Worm (Caenorhabditis elegans) whole organism, late embryonic: Measurements from ENCODE around the gene Y48A5A.3.

ENCODE experiments used
- C38D4.7 ChIP-seq: fragments of 200-800 bp; sonication (Bioruptor generic); optimal IDR thresholded peaks from 2 replicates; lab custom pipeline; 2018; ENCODE audit warnings: mild to moderate bottlenecking, missing genetic modification characterization, moderate library complexity, missing compliant biosample characterization
- K02D7.2 ChIP-seq: sonication (generic microtip); optimal IDR thresholded peaks from 2 replicates; lab custom pipeline; 2017; ENCODE audit warnings: mild to moderate bottlenecking, missing genetic modification characterization, missing compliant biosample characterization
- Y22D7AL.16 ChIP-seq: sonication (generic microtip); optimal IDR thresholded peaks from 2 replicates; lab custom pipeline; 2016; ENCODE audit warnings: missing genetic modification characterization, missing compliant biosample characterization
- ahr-1 ChIP-seq: sonication (generic microtip); optimal IDR thresholded peaks from 2 replicates; lab custom pipeline; 2016; ENCODE audit warnings: missing genetic modification characterization, missing compliant biosample characterization
- ceh-18 ChIP-seq: sonication (generic microtip); optimal IDR thresholded peaks from 2 replicates; lab custom pipeline; 2016; ENCODE audit warnings: missing genetic modification characterization, missing compliant biosample characterization
- ceh-22 ChIP-seq: sonication (generic microtip); optimal IDR thresholded peaks from 2 replicates; lab custom pipeline; 2017; ENCODE audit warnings: missing biosample characterization, missing genetic modification characterization
- ceh-24 ChIP-seq: sonication (generic microtip); optimal IDR thresholded peaks from 2 replicates; lab custom pipeline; 2016; ENCODE audit warnings: mild to moderate bottlenecking, missing genetic modification characterization, missing compliant biosample characterization
- ceh-31 ChIP-seq: sonication (generic microtip); optimal IDR thresholded peaks from 2 replicates; lab custom pipeline; 2016; ENCODE audit warnings: missing genetic modification characterization, missing compliant biosample characterization
- ceh-48 ChIP-seq: sonication (generic microtip); optimal IDR thresholded peaks from 2 replicates; lab custom pipeline; 2016; ENCODE audit warnings: missing genetic modification characterization, inconsistent platforms, missing compliant biosample characterization
- ceh-6 ChIP-seq: fragments of 200-800 bp; sonication (Bioruptor generic); optimal IDR thresholded peaks from 2 replicates; lab custom pipeline; 2018; ENCODE audit warnings: mild to moderate bottlenecking, missing genetic modification characterization, missing compliant biosample characterization
- ceh-9 ChIP-seq: sonication (generic microtip); optimal IDR thresholded peaks from 2 replicates; lab custom pipeline; 2016; ENCODE audit warnings: mild to moderate bottlenecking, missing genetic modification characterization, inconsistent platforms, missing compliant biosample characterization
- elt-2 ChIP-seq: sonication (generic microtip); optimal IDR thresholded peaks from 2 replicates; lab custom pipeline; 2016; ENCODE audit warnings: missing genetic modification reagents, missing genetic modification characterization, missing compliant biosample characterization
- ets-4 ChIP-seq: sonication (generic microtip); optimal IDR thresholded peaks from 2 replicates; lab custom pipeline; 2016; ENCODE audit warnings: missing genetic modification characterization, missing compliant biosample characterization
- eyg-1 ChIP-seq: sonication (generic microtip); optimal IDR thresholded peaks from 2 replicates; lab custom pipeline; 2016; ENCODE audit warnings: missing genotype, missing genetic modification characterization, missing compliant biosample characterization
- fax-1 ChIP-seq: sonication (generic microtip); optimal IDR thresholded peaks from 2 replicates; lab custom pipeline; 2016; ENCODE audit warnings: missing genotype, missing genetic modification characterization, missing compliant biosample characterization
- fkh-10 ChIP-seq: fragments of 150-350 bp; optimal IDR thresholded peaks from 2 replicates; lab custom pipeline; 2014; ENCODE audit warnings: missing biosample characterization, missing genetic modification reagents, missing genetic modification characterization
- fkh-6 ChIP-seq: sonication (generic microtip); optimal IDR thresholded peaks from 2 replicates; lab custom pipeline; 2016; ENCODE audit warnings: missing genetic modification characterization, missing compliant biosample characterization
- gmeb-2 ChIP-seq: sonication (generic microtip); optimal IDR thresholded peaks from 2 replicates; lab custom pipeline; 2016; ENCODE audit warnings: missing genetic modification characterization, inconsistent platforms, missing compliant biosample characterization
- hlh-13 ChIP-seq: fragments of 200-800 bp; sonication (Bioruptor generic); optimal IDR thresholded peaks from 2 replicates; lab custom pipeline; 2018; ENCODE audit warnings: mild to moderate bottlenecking, missing genetic modification characterization, missing compliant biosample characterization
- hlh-15 ChIP-seq: sonication (generic microtip); optimal IDR thresholded peaks from 2 replicates; lab custom pipeline; 2016; ENCODE audit warnings: missing genetic modification characterization, missing compliant biosample characterization
- hlh-6 ChIP-seq: sonication (generic microtip); optimal IDR thresholded peaks from 2 replicates; lab custom pipeline; 2016; ENCODE audit warnings: missing genotype, missing genetic modification characterization, missing compliant biosample characterization
- hlh-8 ChIP-seq: sonication (generic microtip); optimal IDR thresholded peaks from 2 replicates; lab custom pipeline; 2016; ENCODE audit warnings: missing genotype, missing genetic modification characterization, missing compliant biosample characterization
- lim-6 ChIP-seq: sonication (generic microtip); optimal IDR thresholded peaks from 2 replicates; lab custom pipeline; 2016; ENCODE audit warnings: missing genetic modification characterization, missing compliant biosample characterization
- madf-2 ChIP-seq: sonication (generic microtip); optimal IDR thresholded peaks from 2 replicates; lab custom pipeline; 2017; ENCODE audit warnings: missing genetic modification characterization, missing compliant biosample characterization
- mec-3 ChIP-seq: sonication (generic microtip); optimal IDR thresholded peaks from 2 replicates; lab custom pipeline; 2016; ENCODE audit warnings: borderline replicate concordance, missing genetic modification characterization, missing compliant biosample characterization
- nhr-11 ChIP-seq: fragments of 150-350 bp; optimal IDR thresholded peaks from 2 replicates; lab custom pipeline; 2014; ENCODE audit warnings: missing biosample characterization, missing genetic modification characterization
- npax-4 ChIP-seq: sonication (generic microtip); optimal IDR thresholded peaks from 2 replicates; lab custom pipeline; 2016; ENCODE audit warnings: missing genetic modification characterization, missing compliant biosample characterization
- pat-9 ChIP-seq: fragments of 200-800 bp; sonication (Bioruptor generic); optimal IDR thresholded peaks from 2 replicates; lab custom pipeline; 2018; ENCODE audit warnings: mild to moderate bottlenecking, missing genetic modification characterization, moderate library complexity, missing compliant biosample characterization
- pax-1 ChIP-seq: fragments of 150-350 bp; optimal IDR thresholded peaks from 2 replicates; lab custom pipeline; 2014; ENCODE audit warnings: missing biosample characterization, missing genetic modification characterization
- pha-2 ChIP-seq: sonication (generic microtip); optimal IDR thresholded peaks from 2 replicates; lab custom pipeline; 2017; ENCODE audit warnings: mild to moderate bottlenecking, missing genetic modification characterization, missing compliant biosample characterization
- pha-4 ChIP-seq: fragments of 150-350 bp; optimal IDR thresholded peaks from 2 replicates; lab custom pipeline; 2018; ENCODE audit warnings: missing biosample characterization, missing genetic modification reagents, missing genetic modification characterization
- pqm-1 ChIP-seq: sonication (generic microtip); optimal IDR thresholded peaks from 2 replicates; lab custom pipeline; 2016; ENCODE audit warnings: missing genetic modification characterization, missing compliant biosample characterization
- pros-1 ChIP-seq: fragments of 150-350 bp; optimal IDR thresholded peaks from 2 replicates; lab custom pipeline; 2014; ENCODE audit warnings: missing biosample characterization, missing genetic modification reagents, missing genetic modification characterization
- ref-2 ChIP-seq: sonication (generic microtip); optimal IDR thresholded peaks from 2 replicates; lab custom pipeline; 2016; ENCODE audit warnings: missing genetic modification characterization, missing compliant biosample characterization
- rnt-1 ChIP-seq: sonication (generic microtip); optimal IDR thresholded peaks from 2 replicates; lab custom pipeline; 2016; ENCODE audit warnings: missing genetic modification characterization, missing compliant biosample characterization
- sdc-2 ChIP-seq: sonication (generic microtip); optimal IDR thresholded peaks from 2 replicates; lab custom pipeline; 2016; ENCODE audit warnings: missing genotype, missing genetic modification characterization, missing compliant biosample characterization
- syd-9 ChIP-seq: sonication (generic microtip); optimal IDR thresholded peaks from 2 replicates; lab custom pipeline; 2016; ENCODE audit warnings: mild to moderate bottlenecking, missing genetic modification characterization, moderate library complexity, missing compliant biosample characterization
- tbx-7 ChIP-seq: sonication (generic microtip); optimal IDR thresholded peaks from 2 replicates; lab custom pipeline; 2016; ENCODE audit warnings: missing genotype, missing genetic modification characterization, missing compliant biosample characterization
- ttx-3 ChIP-seq: sonication (generic microtip); optimal IDR thresholded peaks from 2 replicates; lab custom pipeline; 2016; ENCODE audit warnings: missing genetic modification reagents, missing genetic modification characterization, missing compliant biosample characterization
- unc-3 ChIP-seq, 2 experiments: fragments of 200-800 bp in 1 of 2; sonication (Bioruptor generic) in 1 of 2; sonication (generic microtip) in 1 of 2; conservative IDR thresholded peaks in 1 of 2; optimal IDR thresholded peaks in 1 of 2; 2 replicates each; pipeline versions ENCODE4 v1.3.6 to Lab custom; 2016 to 2022; ENCODE audit warnings: missing compliant biosample characterization in 2 of 2, missing genetic modification characterization in 2 of 2, missing genetic modification reagents in 1 of 2
- unc-42 ChIP-seq: sonication (generic microtip); optimal IDR thresholded peaks from 2 replicates; lab custom pipeline; 2016; ENCODE audit warnings: missing genotype, missing genetic modification characterization, missing compliant biosample characterization
- zip-5 ChIP-seq: sonication (generic microtip); optimal IDR thresholded peaks from 2 replicates; lab custom pipeline; 2016; ENCODE audit warnings: missing genetic modification characterization, missing compliant biosample characterization
- ztf-16 ChIP-seq: sonication (generic microtip); optimal IDR thresholded peaks from 2 replicates; lab custom pipeline; 2017; ENCODE audit warnings: missing genetic modification characterization, missing compliant biosample characterization

Y48A5A.3 gene

DNA sequence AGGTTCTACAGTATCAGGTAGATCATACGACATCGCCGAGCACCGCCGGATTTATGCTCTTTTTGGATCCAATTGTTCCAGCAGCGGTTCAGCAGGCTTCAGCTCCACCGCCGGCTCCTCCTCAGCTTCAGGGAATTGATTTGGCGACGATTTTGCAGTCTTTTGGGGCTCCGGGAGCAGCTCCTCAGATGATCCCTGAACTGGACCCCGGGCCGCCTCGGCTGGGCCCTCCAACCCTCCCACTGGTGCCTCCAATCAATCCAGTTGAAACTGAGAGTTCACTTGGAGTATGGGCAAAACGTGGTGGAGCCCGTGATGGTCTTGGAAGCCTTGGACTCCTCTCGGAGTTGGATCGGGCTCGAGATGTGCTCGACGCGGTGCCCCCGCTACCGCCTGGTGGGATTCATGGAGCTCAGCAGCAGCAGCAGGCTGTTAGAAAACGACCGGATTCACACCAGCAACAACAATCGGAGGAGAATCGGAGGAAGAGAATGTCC is 21.4 kb downstream of the Y48A5A.3 start:
- TF ChIP-seq pqm-1 (tag; lab: Kevin White, UChicago) (no peak), ttx-3 (no peak), hlh-8 (tag; lab: Kevin White, UChicago) (no peak), eyg-1 (tag; lab: Kevin White, UChicago) (no peak), ahr-1 (no peak), hlh-6 (tag; lab: Kevin White, UChicago) (no peak), ceh-31 (tag; lab: Kevin White, UChicago) (no peak), tbx-7 (tag; lab: Kevin White, UChicago) (no peak), fkh-10 (GFP tag; lab: Kevin White, UChicago) (no peak), Y22D7AL.16 (no peak), pax-1 (tag; lab: Kevin White, UChicago) (no peak)

DNA sequence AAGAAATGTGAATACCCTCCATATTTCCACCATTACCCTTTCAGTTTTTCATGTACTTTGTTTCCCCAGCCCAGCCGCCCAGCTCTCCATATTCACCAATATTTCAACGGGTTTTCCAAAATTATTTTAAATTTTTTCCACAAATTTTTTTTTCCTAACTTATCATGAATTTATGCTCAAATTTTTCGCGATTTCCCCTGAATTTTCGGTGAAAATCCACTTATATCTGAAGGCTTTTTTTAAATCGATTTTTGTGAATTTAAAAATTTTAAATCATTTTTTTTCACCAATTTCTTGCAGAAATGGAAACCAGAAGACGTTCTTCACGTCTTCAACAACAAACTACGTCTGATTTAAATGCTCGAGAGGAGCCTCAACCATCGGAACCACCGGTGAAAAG is 23.3 kb downstream of the Y48A5A.3 start, which contains the start of gene xpc-1:
Gene xpc-1 (plus strand): TSS at position 301 of the 400 bp plus-strand sequence.
- TF ChIP-seq fkh-10 (GFP tag; lab: Kevin White, UChicago) (no peak), nhr-11 (tag; lab: Kevin White, UChicago) (no peak), elt-2 (tag; lab: Kevin White, UChicago) (no peak), ref-2 (tag; lab: Kevin White, UChicago) (no peak), hlh-6 (tag; lab: Kevin White, UChicago) (no peak), pros-1 (tag; lab: Kevin White, UChicago) (no peak), sdc-2 (tag; lab: Kevin White, UChicago) (no peak), hlh-8 (tag; lab: Kevin White, UChicago) (no peak), mec-3 (tag; lab: Kevin White, UChicago) (no peak), npax-4 (no peak), gmeb-2 (tag; lab: Kevin White, UChicago) (no peak), hlh-15 (tag; lab: Kevin White, UChicago) (no peak), pqm-1 (tag; lab: Kevin White, UChicago) (no peak), unc-42 (tag; lab: Kevin White, UChicago) (no peak), fkh-6 (no peak), syd-9 (no peak), tbx-7 (tag; lab: Kevin White, UChicago) (no peak), ceh-31 (tag; lab: Kevin White, UChicago) (no peak)

DNA sequence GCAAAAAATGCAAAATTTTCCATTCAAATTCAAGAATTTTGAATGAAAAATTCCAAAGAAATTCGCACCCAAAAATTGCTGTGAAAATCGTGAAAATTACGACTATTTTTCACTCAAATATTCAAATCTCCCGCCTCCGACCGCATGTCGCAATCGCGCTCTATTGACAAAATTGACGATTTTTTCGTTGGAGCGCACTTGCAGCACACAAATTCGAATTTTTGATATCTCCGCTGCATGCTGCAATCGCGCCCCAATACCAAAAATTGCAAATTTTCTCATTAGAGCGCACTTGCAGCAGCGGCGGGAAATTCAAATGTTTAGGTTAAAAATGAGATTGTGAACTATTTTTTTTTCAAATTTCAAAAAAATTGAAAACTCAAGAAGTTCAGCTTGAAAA is 28.2 kb downstream of the Y48A5A.3 start:
- TF ChIP-seq ceh-22 (tag; lab: Kevin White, UChicago), result no peak
- no peak for TF ChIP-seq K02D7.2 (tag; lab: Kevin White, UChicago)
- no peak for TF ChIP-seq ets-4 (tag; lab: Kevin White, UChicago)
- no peak for TF ChIP-seq ceh-18 (tag; lab: Kevin White, UChicago)
- no peak for TF ChIP-seq ceh-24 (tag; lab: Kevin White, UChicago)
- no peak for TF ChIP-seq fkh-6
- no peak for TF ChIP-seq ceh-48 (tag; lab: Kevin White, UChicago)
- no peak for TF ChIP-seq pqm-1 (tag; lab: Kevin White, UChicago)
- no peak for TF ChIP-seq ceh-9 (tag; lab: Kevin White, UChicago)
- TF ChIP-seq mec-3 (tag; lab: Kevin White, UChicago), result no peak
- TF ChIP-seq fax-1 (tag; lab: Kevin White, UChicago), result no peak
- no peak for TF ChIP-seq lim-6 (tag; lab: Kevin White, UChicago)
- no peak for TF ChIP-seq C38D4.7
- no peak for TF ChIP-seq elt-2 (tag; lab: Kevin White, UChicago)

DNA sequence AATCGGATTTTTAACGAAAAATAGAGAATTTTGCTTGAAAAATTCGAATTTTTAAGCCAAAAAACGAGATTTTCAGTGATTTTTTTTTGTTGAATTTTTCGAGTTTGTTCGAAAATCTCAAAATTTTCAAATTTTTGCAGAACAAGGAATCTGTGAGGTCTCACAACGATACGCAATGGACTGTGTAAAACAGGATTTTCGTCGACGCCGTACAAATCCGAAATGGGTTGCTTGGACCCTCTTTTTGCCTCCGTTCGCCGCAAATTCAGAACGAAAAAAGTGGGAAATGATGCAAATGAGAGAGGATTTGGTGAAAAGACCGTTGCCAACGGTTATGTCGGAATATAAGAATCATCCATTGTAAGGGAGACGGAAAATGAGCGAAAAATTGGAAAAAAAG is 32.8 kb downstream of the Y48A5A.3 start:
- no peak for TF ChIP-seq rnt-1 (tag; lab: Kevin White, UChicago)
- no peak for TF ChIP-seq pha-4 (tag; lab: Kevin White, UChicago)
- TF ChIP-seq unc-3 (GFP tag; conservative IDR thresholded peaks at IDR 0.05; lab: Robert Waterston, UW), result no peak
- no peak for TF ChIP-seq unc-3 (tag; optimal IDR thresholded peaks at IDR 0.05; lab: Kevin White, UChicago)
- TF ChIP-seq npax-4, result no peak
- no peak for TF ChIP-seq ztf-16
- TF ChIP-seq hlh-13, result no peak
- no peak for TF ChIP-seq pat-9
- no peak for TF ChIP-seq madf-2
- no peak for TF ChIP-seq pha-2 (tag; lab: Kevin White, UChicago)
- no peak for TF ChIP-seq eyg-1 (tag; lab: Kevin White, UChicago)
- no peak for TF ChIP-seq ceh-6 (GFP tag; lab: Kevin White, UChicago)
- TF ChIP-seq zip-5 (tag; lab: Kevin White, UChicago), result no peak
- TF ChIP-seq, all 69 proteins: peak for 0
